Fruit fly (Drosophila melanogaster) Kc167 (cell line): ENCODE results near the gene CG9626.

Experiments used
- Myc ChIP-seq: fragments of >200 bp; optimal IDR thresholded peaks from 2 replicates; lab custom pipeline; 2017; ENCODE audit warnings: missing external identifiers
- Sin3A ChIP-seq: fragments of >200 bp; optimal IDR thresholded peaks from 2 replicates; lab custom pipeline; 2018; ENCODE audit warnings: missing external identifiers
- h ChIP-seq: fragments of >200 bp; optimal IDR thresholded peaks from 3 replicates; lab custom pipeline; 2018; ENCODE audit warnings: missing external identifiers
- insv ChIP-seq: fragments of >200 bp; optimal IDR thresholded peaks from 3 replicates; lab custom pipeline; 2018; ENCODE audit warnings: missing external identifiers
- psq ChIP-seq: fragments of >200 bp; optimal IDR thresholded peaks from 2 replicates; lab custom pipeline; 2017; ENCODE audit warnings: missing external identifiers
- ttk ChIP-seq: sonication (Bioruptor generic); optimal IDR thresholded peaks from 2 replicates; lab custom pipeline; 2017; ENCODE audit warnings: missing external identifiers

CG9626 gene

dm6 chr3R:8333768-8334470 lies 33.1 kb upstream of the CG9626 start, which contains the start of gene Poxm:
Poxm (minus strand) TSS chr3R:8333792.
- TF ChIP-seq h (lab: Kevin White, UChicago) (no peak), ttk (lab: Kevin White, UChicago) (no peak), Sin3A (lab: Kevin White, UChicago) (no peak), psq (lab: Kevin White, UChicago) (no peak), Myc (lab: Kevin White, UChicago) (no peak), insv (lab: Kevin White, UChicago) (no peak)

dm6 chr3R:8329628-8330027 lies 28.9 kb upstream of the CG9626 start:
- TF ChIP-seq Sin3A (lab: Kevin White, UChicago) (no peak), Myc (lab: Kevin White, UChicago) (no peak), insv (lab: Kevin White, UChicago) (no peak), h (lab: Kevin White, UChicago) (no peak), psq (lab: Kevin White, UChicago) (no peak), ttk (lab: Kevin White, UChicago) (no peak)

dm6 chr3R:8327967-8328789 lies 27.4 kb upstream of the CG9626 start:
- TF ChIP-seq psq (lab: Kevin White, UChicago) = no peak
- no peak for TF ChIP-seq insv (lab: Kevin White, UChicago)

dm6 chr3R:8326884-8327283 lies 26.1 kb upstream of the CG9626 start:
- no peak for TF ChIP-seq ttk (lab: Kevin White, UChicago)
- no peak for TF ChIP-seq Sin3A (lab: Kevin White, UChicago)
- no peak for TF ChIP-seq h (lab: Kevin White, UChicago)
- no peak for TF ChIP-seq psq (lab: Kevin White, UChicago)
- TF ChIP-seq Myc (lab: Kevin White, UChicago) = no peak
- no peak for TF ChIP-seq insv (lab: Kevin White, UChicago)

- TF ChIP-seq Sin3A (lab: Kevin White, UChicago) = no peak
- no peak for TF ChIP-seq psq (lab: Kevin White, UChicago)
- no peak for TF ChIP-seq Myc (lab: Kevin White, UChicago)
- no peak for TF ChIP-seq insv (lab: Kevin White, UChicago)
- no peak for TF ChIP-seq h (lab: Kevin White, UChicago)
- TF ChIP-seq ttk (lab: Kevin White, UChicago) = no peak
These were observed 23.2 kb upstream of the CG9626 start, which contains the start of gene CG7443 for dm6 chr3R:8324016-8324415. CG7443 (plus strand) TSS chr3R:8324316.

- TF ChIP-seq psq (lab: Kevin White, UChicago) (no peak), insv (lab: Kevin White, UChicago) (no peak), ttk (lab: Kevin White, UChicago) (no peak), Myc (lab: Kevin White, UChicago) (no peak), Sin3A (lab: Kevin White, UChicago) (no peak), h (lab: Kevin White, UChicago) (no peak)
These were observed 20.7 kb upstream of the CG9626 start, which contains the start of gene Or85a for dm6 chr3R:8321447-8321846. Or85a (plus strand) TSS chr3R:8321747.

- TF ChIP-seq ttk (lab: Kevin White, UChicago) = no peak
- TF ChIP-seq h (lab: Kevin White, UChicago) = no peak
- TF ChIP-seq Sin3A (lab: Kevin White, UChicago) = no peak
- TF ChIP-seq Myc (lab: Kevin White, UChicago) = no peak
- no peak for TF ChIP-seq psq (lab: Kevin White, UChicago)
- no peak for TF ChIP-seq insv (lab: Kevin White, UChicago)
These were observed 17.0 kb upstream of the CG9626 start for dm6 chr3R:8317709-8318335.

- TF ChIP-seq psq (lab: Kevin White, UChicago) (no peak), h (lab: Kevin White, UChicago) (no peak), ttk (lab: Kevin White, UChicago) (no peak), Myc (lab: Kevin White, UChicago) (no peak), insv (lab: Kevin White, UChicago) (no peak), Sin3A (lab: Kevin White, UChicago) (no peak)
These were observed 16.4 kb upstream of the CG9626 start, which contains the start of gene Ctr1B for dm6 chr3R:8317215-8317614. Ctr1B (plus strand) TSS chr3R:8317612.

- no peak for TF ChIP-seq Myc (lab: Kevin White, UChicago)
- no peak for TF ChIP-seq insv (lab: Kevin White, UChicago)
- TF ChIP-seq Sin3A (lab: Kevin White, UChicago) = no peak
- no peak for TF ChIP-seq psq (lab: Kevin White, UChicago)
- TF ChIP-seq h (lab: Kevin White, UChicago) = no peak
- TF ChIP-seq ttk (lab: Kevin White, UChicago) = no peak
These were observed 15.7 kb upstream of the CG9626 start, which contains the start of gene Coq2 for dm6 chr3R:8316344-8317105. Coq2 (minus strand) TSS chr3R:8316543.

dm6 chr3R:8313038-8313437 lies 12.3 kb upstream of the CG9626 start, which contains the start of gene CG7483:
CG7483 (plus strand) TSS chr3R:8313208.
- no peak for TF ChIP-seq Myc (lab: Kevin White, UChicago)
- TF ChIP-seq psq (lab: Kevin White, UChicago) = no peak
- TF ChIP-seq insv (lab: Kevin White, UChicago) = no peak
- TF ChIP-seq Sin3A (lab: Kevin White, UChicago) = no peak
- TF ChIP-seq h (lab: Kevin White, UChicago) = no peak
- TF ChIP-seq ttk (lab: Kevin White, UChicago) = no peak
